Fruit fly (Drosophila melanogaster) whole organism, adult: ENCODE results near the gene S6KL.

Experiments
- CG11617 ChIP-seq: fragments of 200-800 bp; sonication (Bioruptor generic); optimal IDR thresholded peaks from 2 replicates; lab custom pipeline; 2017; ENCODE audit warnings: mild to moderate bottlenecking, missing biosample characterization, missing genetic modification reagents, missing genetic modification characterization
- CG12768 ChIP-seq: fragments of 200-800 bp; sonication (Bioruptor generic); optimal IDR thresholded peaks from 2 replicates; lab custom pipeline; 2017; ENCODE audit warnings: missing biosample characterization, missing genetic modification characterization, mild to moderate bottlenecking, moderate library complexity, missing genetic modification reagents
- CG14711 ChIP-seq: fragments of 200-800 bp; sonication (Bioruptor generic); optimal IDR thresholded peaks from 2 replicates; lab custom pipeline; 2018; ENCODE audit warnings: missing biosample characterization, mild to moderate bottlenecking, missing genetic modification characterization, moderate library complexity
- CG1620 ChIP-seq: fragments of 200-800 bp; sonication (Bioruptor generic); optimal IDR thresholded peaks from 2 replicates; lab custom pipeline; 2016; ENCODE audit warnings: missing biosample characterization, missing genetic modification characterization
- CG33017 ChIP-seq: fragments of 200-800 bp; sonication (Bioruptor generic); optimal IDR thresholded peaks from 2 replicates; lab custom pipeline; 2018; ENCODE audit warnings: missing biosample characterization, mild to moderate bottlenecking, missing genetic modification characterization, moderate library complexity
- CG5204 ChIP-seq: fragments of 200-800 bp; sonication (Bioruptor generic); optimal IDR thresholded peaks from 2 replicates; lab custom pipeline; 2016; ENCODE audit warnings: missing biosample characterization, missing genetic modification characterization
- CG7045 ChIP-seq: fragments of 200-800 bp; sonication (Bioruptor generic); optimal IDR thresholded peaks from 2 replicates; lab custom pipeline; 2017; ENCODE audit warnings: missing biosample characterization, mild to moderate bottlenecking, missing genetic modification characterization
- CG7101 ChIP-seq: fragments of 200-800 bp; sonication (Bioruptor generic); optimal IDR thresholded peaks from 2 replicates; lab custom pipeline; 2018; ENCODE audit warnings: missing biosample characterization, mild to moderate bottlenecking, missing genetic modification characterization, moderate library complexity
- Clk ChIP-seq: fragments of 200-800 bp; sonication (Bioruptor generic); optimal IDR thresholded peaks from 2 replicates; lab custom pipeline; 2017; ENCODE audit warnings: missing biosample characterization, missing genetic modification characterization
- Crg-1 ChIP-seq: fragments of 200-800 bp; sonication (Bioruptor generic); optimal IDR thresholded peaks from 2 replicates; lab custom pipeline; 2016; ENCODE audit warnings: missing biosample characterization, missing genetic modification characterization
- Hr96 ChIP-seq: fragments of 200-800 bp; sonication (Bioruptor generic); optimal IDR thresholded peaks from 2 replicates; lab custom pipeline; 2016; ENCODE audit warnings: missing biosample characterization, missing genetic modification characterization
- Mnt ChIP-seq: fragments of 200-800 bp; sonication (Bioruptor generic); optimal IDR thresholded peaks from 2 replicates; lab custom pipeline; 2016; ENCODE audit warnings: missing biosample characterization, mild to moderate bottlenecking, missing genetic modification characterization
- bab1 ChIP-seq: fragments of 200-800 bp; sonication (Bioruptor generic); optimal IDR thresholded peaks from 3 replicates; lab custom pipeline; 2019; ENCODE audit warnings: missing biosample characterization, mild to moderate bottlenecking, missing genetic modification characterization, moderate library complexity
- cic ChIP-seq: fragments of 200-800 bp; sonication (Bioruptor generic); optimal IDR thresholded peaks from 2 replicates; lab custom pipeline; 2017; ENCODE audit warnings: missing biosample characterization, mild to moderate bottlenecking, missing genetic modification characterization, moderate library complexity
- cnc ChIP-seq, 2 experiments: fragments of >200 bp; optimal IDR thresholded peaks; 2 replicates each; lab custom pipeline; 2017
- kay ChIP-seq: fragments of 200-800 bp; sonication (Bioruptor generic); peaks from one replicate; lab custom pipeline; 2016; ENCODE audit warnings: missing biosample characterization, missing genetic modification characterization, borderline replicate concordance
- ovo ChIP-seq: fragments of 200-800 bp; sonication (Bioruptor generic); optimal IDR thresholded peaks from 2 replicates; lab custom pipeline; 2016; ENCODE audit warnings: missing biosample characterization, missing genetic modification characterization
- pad ChIP-seq: fragments of 200-800 bp; sonication (Bioruptor generic); optimal IDR thresholded peaks from 3 replicates; lab custom pipeline; 2017; ENCODE audit warnings: missing biosample characterization, missing genetic modification characterization, mild to moderate bottlenecking, moderate library complexity, missing genetic modification reagents
- tj ChIP-seq: fragments of 200-800 bp; sonication (Bioruptor generic); optimal IDR thresholded peaks from 3 replicates; lab custom pipeline; 2017; ENCODE audit warnings: missing biosample characterization, mild to moderate bottlenecking, missing genetic modification characterization, moderate library complexity
- toe ChIP-seq: fragments of 200-800 bp; sonication (Bioruptor generic); optimal IDR thresholded peaks from 2 replicates; lab custom pipeline; 2016; ENCODE audit warnings: missing biosample characterization, missing genetic modification characterization

Gene S6KL

DNA sequence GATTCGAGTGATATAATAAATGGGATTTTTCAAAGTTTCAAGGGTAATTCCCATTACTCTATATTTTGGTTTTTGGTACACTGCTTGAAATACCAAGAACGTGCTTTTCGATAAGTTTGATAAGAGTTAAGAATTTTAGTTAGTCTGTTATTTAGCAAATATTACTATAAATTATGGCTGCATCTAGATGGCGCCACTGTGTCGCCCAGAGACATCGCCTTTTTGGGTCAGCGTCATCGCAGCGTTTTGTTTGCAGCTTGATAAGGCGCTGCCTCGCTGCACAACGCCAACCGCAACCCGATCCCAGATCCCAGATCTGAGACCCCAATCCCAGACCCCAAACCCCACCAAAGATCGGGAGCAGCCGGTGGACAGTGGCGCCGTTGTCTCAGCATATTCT is 50.2 kb downstream of the S6KL start:
- no peak for TF ChIP-seq CG1620
- no peak for TF ChIP-seq tj
- no peak for TF ChIP-seq ovo (GFP tag; lab: Kevin White, UChicago)
- TF ChIP-seq Crg-1: no peak
- no peak for TF ChIP-seq bab1 (GFP tag; lab: Kevin White, UChicago)
- no peak for TF ChIP-seq CG12768
- TF ChIP-seq CG14711 (tag; lab: Kevin White, UChicago): no peak
- no peak for TF ChIP-seq CG7101 (tag; lab: Kevin White, UChicago)
- no peak for TF ChIP-seq cic (GFP tag; lab: Kevin White, UChicago)
- no peak for TF ChIP-seq kay
- TF ChIP-seq toe (GFP tag; lab: Kevin White, UChicago): no peak
- TF ChIP-seq Clk (GFP tag; lab: Kevin White, UChicago): no peak
- TF ChIP-seq Mnt (GFP tag; lab: Kevin White, UChicago): no peak
- no peak for TF ChIP-seq pad (GFP tag; lab: Kevin White, UChicago)
- no peak for TF ChIP-seq Hr96 (GFP tag; lab: Kevin White, UChicago)
- no peak for TF ChIP-seq CG7045 (GFP tag; lab: Kevin White, UChicago)
- no peak for TF ChIP-seq cnc (optimal IDR thresholded peaks at IDR 0.05; lab: Kevin White, UChicago)
- no peak for TF ChIP-seq CG5204 (GFP tag; lab: Kevin White, UChicago)
- TF ChIP-seq CG11617 (GFP tag; lab: Kevin White, UChicago): no peak
- TF ChIP-seq CG33017 (tag; lab: Kevin White, UChicago): no peak

DNA sequence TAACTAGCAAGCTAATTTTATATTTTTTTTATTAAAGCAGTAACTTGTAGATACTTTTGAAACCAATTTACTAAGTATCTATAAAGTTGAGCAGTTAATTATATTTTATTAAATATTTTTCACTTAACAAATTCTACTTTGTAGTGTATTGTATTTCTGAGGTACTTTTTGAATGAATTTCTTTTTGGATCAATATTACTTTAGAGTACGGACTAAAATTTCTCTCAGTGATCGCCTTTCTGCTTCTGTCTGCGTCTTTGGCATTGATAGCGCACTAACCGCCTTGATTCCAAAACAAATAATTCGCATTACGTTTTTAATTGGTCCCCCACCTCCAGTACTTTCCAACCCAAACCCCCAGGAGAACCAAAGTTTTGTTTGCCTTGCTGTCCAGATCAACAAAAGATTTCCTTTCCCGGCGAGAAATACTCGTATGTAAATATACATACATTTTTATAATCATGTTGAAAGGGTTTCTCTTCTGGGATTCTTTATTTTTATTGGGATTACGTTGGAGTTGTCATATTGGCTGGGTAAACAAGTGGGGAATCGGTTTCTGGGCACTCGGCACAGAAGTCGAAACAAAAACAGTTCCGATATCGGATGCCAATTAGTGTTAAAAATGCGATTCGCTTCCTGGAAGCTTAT is 50.8 kb downstream of the S6KL start:
- TF ChIP-seq kay (no peak), CG7101 (tag; lab: Kevin White, UChicago) (no peak), Mnt (GFP tag; lab: Kevin White, UChicago) (no peak), CG11617 (GFP tag; lab: Kevin White, UChicago) (no peak), CG12768 (no peak), toe (GFP tag; lab: Kevin White, UChicago) (no peak), Clk (GFP tag; lab: Kevin White, UChicago) (no peak), CG14711 (tag; lab: Kevin White, UChicago) (no peak), CG7045 (GFP tag; lab: Kevin White, UChicago) (no peak), Crg-1 (no peak), Hr96 (GFP tag; lab: Kevin White, UChicago) (no peak), bab1 (GFP tag; lab: Kevin White, UChicago) (no peak), CG1620 (no peak), CG5204 (GFP tag; lab: Kevin White, UChicago) (no peak), cic (GFP tag; lab: Kevin White, UChicago) (no peak), CG33017 (tag; lab: Kevin White, UChicago) (no peak), ovo (GFP tag; lab: Kevin White, UChicago) (no peak), cnc (optimal IDR thresholded peaks at IDR 0.05; lab: Kevin White, UChicago) (no peak), tj (no peak)

DNA sequence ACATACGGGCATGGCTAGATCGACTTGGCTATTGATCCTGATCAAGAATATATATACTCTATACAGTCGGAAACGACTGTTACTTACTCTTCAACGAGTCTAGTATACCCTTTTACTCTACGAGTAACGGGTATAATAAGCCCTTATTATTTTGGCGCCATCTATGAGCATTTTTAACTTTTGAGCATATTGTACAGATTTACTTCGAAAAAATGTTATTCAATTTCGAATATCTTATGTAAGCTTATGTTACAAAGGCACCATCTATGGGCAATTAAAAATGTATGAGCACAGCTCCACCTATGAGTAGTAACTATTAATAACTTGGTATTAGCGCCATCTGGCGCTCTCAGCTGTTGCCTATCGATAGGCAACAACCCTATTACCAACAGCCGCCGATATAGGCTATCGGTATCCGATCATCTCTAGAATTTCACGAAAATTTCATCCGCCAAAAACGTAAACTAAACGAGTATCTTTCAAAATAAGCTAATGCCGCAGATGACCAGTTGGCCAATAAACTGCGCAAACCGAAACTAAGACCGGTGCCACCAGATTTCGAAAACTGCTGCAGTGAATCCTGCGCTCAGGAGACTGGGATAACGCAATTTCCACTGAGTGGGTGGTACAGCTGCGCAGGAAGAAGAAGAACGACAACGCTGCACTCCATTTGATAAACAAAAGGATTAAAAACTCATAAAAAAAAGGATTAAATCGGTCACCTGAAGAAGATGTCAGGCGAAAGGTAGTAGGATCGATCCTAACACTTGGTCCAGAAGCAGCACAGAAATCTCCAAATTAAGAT is 55.2 kb downstream of the S6KL start, which contains the start of gene htk:
htk (plus strand) TSS at position 435 of the 805 bp plus-strand sequence.
- TF ChIP-seq CG12768 (no peak), Crg-1 (peak; percentile 70), cnc (optimal IDR thresholded peaks at IDR 0.05; lab: Kevin White, UChicago) (no peak), CG14711 (tag; lab: Kevin White, UChicago) (peak; percentile 96), pad (GFP tag; lab: Kevin White, UChicago) (peak; percentile 60), CG5204 (GFP tag; lab: Kevin White, UChicago) (no peak), Clk (GFP tag; lab: Kevin White, UChicago) (no peak), CG1620 (peak; percentile 88), bab1 (GFP tag; lab: Kevin White, UChicago) (peak; percentile 78), ovo (GFP tag; lab: Kevin White, UChicago) (peak; percentile 77), CG7101 (tag; lab: Kevin White, UChicago) (peak; percentile 80), kay (no peak), CG33017 (tag; lab: Kevin White, UChicago) (no peak), CG11617 (GFP tag; lab: Kevin White, UChicago) (peak; percentile 5), CG7045 (GFP tag; lab: Kevin White, UChicago) (no peak), cic (GFP tag; lab: Kevin White, UChicago) (no peak), tj (peak; percentile 23), toe (GFP tag; lab: Kevin White, UChicago) (no peak), Hr96 (GFP tag; lab: Kevin White, UChicago) (peak; percentile 61), Mnt (GFP tag; lab: Kevin White, UChicago) (peak; percentile 70)

DNA sequence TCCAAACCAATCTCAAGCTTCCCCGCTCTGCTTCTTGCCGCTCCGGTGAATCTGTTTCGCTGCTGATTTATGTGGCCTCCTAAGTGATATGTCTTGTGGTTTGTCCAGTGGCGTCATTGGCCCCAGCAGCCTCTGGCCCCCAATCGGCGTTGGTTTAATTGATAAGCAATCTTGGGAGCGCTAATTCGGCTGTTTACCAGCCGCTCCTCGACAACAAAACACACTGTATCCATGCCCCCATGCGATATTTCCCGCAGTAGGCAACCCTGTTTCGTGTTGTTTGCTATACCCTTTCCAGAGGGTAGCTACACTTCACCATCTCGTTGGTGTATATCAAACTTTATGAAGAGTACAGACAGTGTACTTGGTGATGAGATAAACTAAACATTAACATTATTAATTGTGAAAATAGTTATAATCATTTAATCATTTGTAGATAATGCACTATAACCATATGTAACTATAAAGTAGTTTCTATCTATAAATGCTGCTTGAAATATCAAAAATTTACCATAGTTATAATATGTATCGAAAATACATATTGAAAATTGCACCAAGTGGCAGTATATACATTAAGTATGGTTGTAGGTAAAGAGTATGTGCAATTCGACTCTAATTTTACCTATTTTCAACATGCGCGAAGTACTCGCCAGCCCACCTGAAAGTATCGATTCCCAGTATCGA is 60.2 kb downstream of the S6KL start, which contains the start of gene shop:
shop (minus strand) TSS at position 229 of the 684 bp plus-strand sequence.
- TF ChIP-seq cnc (optimal IDR thresholded peaks at IDR 0.05; lab: Kevin White, UChicago): no peak
- TF ChIP-seq Clk (GFP tag; lab: Kevin White, UChicago): peak; percentile 48
- TF ChIP-seq toe (GFP tag; lab: Kevin White, UChicago): peak; percentile 73
- TF ChIP-seq CG7101 (tag; lab: Kevin White, UChicago): peak; percentile 86
- peak; percentile 81 for TF ChIP-seq Crg-1
- peak; percentile 65 for TF ChIP-seq tj
- peak; percentile 92 for TF ChIP-seq CG14711 (tag; lab: Kevin White, UChicago)
- TF ChIP-seq CG33017 (tag; lab: Kevin White, UChicago): peak; percentile 67
- peak; percentile 67 for TF ChIP-seq CG12768
- peak; percentile 84 for TF ChIP-seq Hr96 (GFP tag; lab: Kevin White, UChicago)
- no peak for TF ChIP-seq kay
- TF ChIP-seq CG7045 (GFP tag; lab: Kevin White, UChicago): peak; percentile 73
- TF ChIP-seq pad (GFP tag; lab: Kevin White, UChicago): peak; percentile 79
- TF ChIP-seq cic (GFP tag; lab: Kevin White, UChicago): no peak
- peak; percentile 80 for TF ChIP-seq Mnt (GFP tag; lab: Kevin White, UChicago)
- TF ChIP-seq bab1 (GFP tag; lab: Kevin White, UChicago): peak; percentile 77
- peak; percentile 75 for TF ChIP-seq CG5204 (GFP tag; lab: Kevin White, UChicago)
- TF ChIP-seq CG11617 (GFP tag; lab: Kevin White, UChicago): peak; percentile 89
- TF ChIP-seq CG1620: peak; percentile 88
- TF ChIP-seq ovo (GFP tag; lab: Kevin White, UChicago): peak; percentile 44
